Worm (Caenorhabditis elegans): ENCODE data around the gene H14N18.4.

DNA sequence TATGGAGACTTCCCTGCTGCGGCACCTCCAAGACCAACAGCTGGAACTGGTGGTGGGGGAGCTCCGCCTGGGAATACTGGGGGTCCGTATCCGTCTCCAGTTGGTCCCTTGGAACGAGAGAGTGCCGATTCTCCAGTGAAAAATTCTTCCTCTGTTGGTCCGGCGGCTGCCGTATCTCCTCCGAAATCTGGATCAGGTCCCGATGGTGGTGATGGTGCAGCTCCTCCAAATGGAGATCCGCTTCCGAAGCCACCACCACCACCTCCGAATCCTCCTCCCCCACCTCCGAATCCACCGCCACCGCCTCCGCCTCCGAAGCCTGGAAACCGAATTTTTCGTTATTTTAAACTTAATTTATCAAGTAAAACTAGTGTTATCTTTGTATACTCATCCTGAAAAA, 11.6 kb upstream of the H14N18.4 start:
- TF ChIP-seq hlh-4 (tag; optimal IDR thresholded peaks at IDR 0.05) (no peak), hlh-17 (GFP tag; optimal IDR thresholded peaks at IDR 0.05; ENCODE audit: borderline replicate concordance) (no peak), nhr-28 (tag; optimal IDR thresholded peaks at IDR 0.05) (no peak)

Measured in whole organism, L1 larva.